Worm (Caenorhabditis elegans) whole organism, L3 larva: ENCODE measurements around the gene F54D10.9.
A peak's percentile ranks its signal among the peaks of the same experiment; 100 is the strongest.

Experiments used
- ZK546.5 ChIP-seq: sonication (generic microtip); optimal IDR thresholded peaks from 2 replicates; lab custom pipeline; 2017; ENCODE audit warnings: missing biosample characterization, missing genetic modification characterization
- aly-2 ChIP-seq: fragments of 150-350 bp; optimal IDR thresholded peaks from 2 replicates; lab custom pipeline; 2014; ENCODE audit warnings: missing biosample characterization, missing genetic modification characterization
- ama-1 ChIP-seq: fragments of 150-350 bp; optimal IDR thresholded peaks from 2 replicates; lab custom pipeline; 2018
- ceh-82 ChIP-seq: fragments of 150-350 bp; optimal IDR thresholded peaks from 2 replicates; lab custom pipeline; 2014; ENCODE audit warnings: missing biosample characterization, missing genetic modification characterization
- ceh-9 ChIP-seq: sonication (generic microtip); optimal IDR thresholded peaks from 2 replicates; lab custom pipeline; 2018; ENCODE audit warnings: missing biosample characterization, missing genetic modification characterization
- daf-12 ChIP-seq: fragments of 150-350 bp; optimal IDR thresholded peaks from 2 replicates; lab custom pipeline; 2014; ENCODE audit warnings: missing biosample characterization, missing genetic modification reagents, missing genetic modification characterization
- egl-27 ChIP-seq: sonication (generic microtip); optimal IDR thresholded peaks from 4 replicates; lab custom pipeline; 2017; ENCODE audit warnings: missing biosample characterization, missing genetic modification reagents, missing genetic modification characterization
- egl-5 ChIP-seq: fragments of 150-350 bp; optimal IDR thresholded peaks from 2 replicates; lab custom pipeline; 2017; ENCODE audit warnings: missing biosample characterization, missing genetic modification reagents, missing genetic modification characterization, inconsistent platforms
- elt-1 ChIP-seq: fragments of 150-350 bp; optimal IDR thresholded peaks from 2 replicates; lab custom pipeline; 2014; ENCODE audit warnings: missing biosample characterization, missing genetic modification characterization
- elt-2 ChIP-seq: sonication (generic microtip); optimal IDR thresholded peaks from 2 replicates; lab custom pipeline; 2016; ENCODE audit warnings: missing genetic modification reagents, mild to moderate bottlenecking, missing genetic modification characterization, missing compliant biosample characterization
- elt-3 ChIP-seq, 3 experiments: fragments of 150-350 bp in 1 of 3; sonication (generic microtip) in 2 of 3; optimal IDR thresholded peaks; 2 replicates in 2 of 3; 4 replicates in 1 of 3; lab custom pipeline; 2014 to 2017; ENCODE audit warnings: missing biosample characterization in 3 of 3, missing genetic modification characterization in 3 of 3
- eor-1 ChIP-seq, 2 experiments: fragments of 150-350 bp; optimal IDR thresholded peaks; 2 replicates each; lab custom pipeline; 2014 to 2018; ENCODE audit warnings: missing biosample characterization in 2 of 2, missing genetic modification characterization in 2 of 2
- fkh-10 ChIP-seq: sonication (generic microtip); optimal IDR thresholded peaks from 2 replicates; lab custom pipeline; 2017; ENCODE audit warnings: missing biosample characterization, missing genetic modification reagents, missing genetic modification characterization
- fkh-2 ChIP-seq: fragments of 150-350 bp; optimal IDR thresholded peaks from 2 replicates; lab custom pipeline; 2014; ENCODE audit warnings: missing biosample characterization, missing genetic modification reagents, missing genetic modification characterization
- fos-1 ChIP-seq: fragments of 150-350 bp; optimal IDR thresholded peaks from 2 replicates; lab custom pipeline; 2014; ENCODE audit warnings: missing biosample characterization, missing genetic modification characterization
- hmg-11 ChIP-seq: sonication (generic microtip); optimal IDR thresholded peaks from 2 replicates; lab custom pipeline; 2016; ENCODE audit warnings: missing genetic modification characterization, missing compliant biosample characterization
- lsy-12 ChIP-seq: sonication (generic microtip); optimal IDR thresholded peaks from 2 replicates; lab custom pipeline; 2016; ENCODE audit warnings: mild to moderate bottlenecking, missing genetic modification characterization, missing compliant biosample characterization
- mdl-1 ChIP-seq: fragments of 150-350 bp; optimal IDR thresholded peaks from 2 replicates; lab custom pipeline; 2014; ENCODE audit warnings: missing biosample characterization, missing genetic modification characterization
- nhr-11 ChIP-seq: fragments of 150-350 bp; optimal IDR thresholded peaks from 2 replicates; lab custom pipeline; 2014; ENCODE audit warnings: missing biosample characterization, missing genetic modification characterization
- nhr-12 ChIP-seq: fragments of 150-350 bp; optimal IDR thresholded peaks from 2 replicates; lab custom pipeline; 2014; ENCODE audit warnings: missing biosample characterization, missing genetic modification characterization
- nhr-23 ChIP-seq: fragments of 150-350 bp; optimal IDR thresholded peaks from 2 replicates; lab custom pipeline; 2014; ENCODE audit warnings: missing biosample characterization, missing genetic modification reagents, missing genetic modification characterization
- nhr-237 ChIP-seq: fragments of 150-350 bp; optimal IDR thresholded peaks from 2 replicates; lab custom pipeline; 2014; ENCODE audit warnings: missing biosample characterization, missing genetic modification characterization
- nhr-28 ChIP-seq: fragments of 150-350 bp; optimal IDR thresholded peaks from 2 replicates; lab custom pipeline; 2014; ENCODE audit warnings: missing biosample characterization, missing genetic modification characterization
- nhr-43 ChIP-seq: sonication (generic microtip); optimal IDR thresholded peaks from 2 replicates; lab custom pipeline; 2016; ENCODE audit warnings: mild to moderate bottlenecking, missing genetic modification characterization, missing compliant biosample characterization; ENCODE audit not compliant: poor library complexity, severe bottlenecking
- nhr-67 ChIP-seq: fragments of 150-350 bp; optimal IDR thresholded peaks from 2 replicates; lab custom pipeline; 2014; ENCODE audit warnings: missing biosample characterization, missing genetic modification characterization
- nhr-76 ChIP-seq: fragments of 150-350 bp; sonication (generic microtip); optimal IDR thresholded peaks from 5 replicates; lab custom pipeline; 2014; ENCODE audit warnings: missing biosample characterization, missing genetic modification characterization
- pha-4 ChIP-seq: fragments of 150-350 bp; optimal IDR thresholded peaks from 2 replicates; lab custom pipeline; 2014; ENCODE audit warnings: missing biosample characterization, missing genetic modification reagents, missing genetic modification characterization
- sea-2 ChIP-seq: fragments of 150-350 bp; sonication (generic microtip); optimal IDR thresholded peaks from 4 replicates; lab custom pipeline; 2014; ENCODE audit warnings: missing biosample characterization, missing genetic modification reagents, missing genetic modification characterization
- skn-1 ChIP-seq: fragments of 150-350 bp; optimal IDR thresholded peaks from 2 replicates; lab custom pipeline; 2014; ENCODE audit warnings: missing biosample characterization, missing genetic modification characterization
- snpc-4 ChIP-seq: fragments of 150-350 bp; optimal IDR thresholded peaks from 2 replicates; lab custom pipeline; 2014; ENCODE audit warnings: missing biosample characterization, missing genetic modification characterization
- unc-39 ChIP-seq: sonication (generic microtip); optimal IDR thresholded peaks from 4 replicates; lab custom pipeline; 2017; ENCODE audit warnings: missing biosample characterization, missing genetic modification characterization
- unc-62 ChIP-seq: fragments of 150-350 bp; sonication (generic microtip); optimal IDR thresholded peaks from 4 replicates; lab custom pipeline; 2014; ENCODE audit warnings: missing biosample characterization, missing genetic modification reagents, missing genetic modification characterization
- ztf-11 ChIP-seq: fragments of 150-350 bp; optimal IDR thresholded peaks from 2 replicates; lab custom pipeline; 2014; ENCODE audit warnings: missing biosample characterization, missing genetic modification characterization
- ztf-4 ChIP-seq: fragments of 150-350 bp; optimal IDR thresholded peaks from 2 replicates; lab custom pipeline; 2014; ENCODE audit warnings: missing biosample characterization, missing genetic modification characterization

F54D10.9 gene

ce11 chrII:3869601-3870000 is 37.3 kb upstream of the F54D10.9 start, which contains the start of gene oac-10:
TSS of gene oac-10 (plus strand) at chrII:3869901.
- no peak for TF ChIP-seq sea-2
- TF ChIP-seq elt-2 (tag; lab: Kevin White, UChicago) = no peak
- no peak for TF ChIP-seq ztf-11 (tag; lab: Kevin White, UChicago)
- no peak for TF ChIP-seq aly-2 (tag; lab: Kevin White, UChicago)
- TF ChIP-seq nhr-12 = no peak
- TF ChIP-seq unc-62 (GFP tag; lab: Kevin White, UChicago) = no peak
- TF ChIP-seq lsy-12 (tag; lab: Kevin White, UChicago) = no peak
- no peak for TF ChIP-seq nhr-11
- no peak for TF ChIP-seq skn-1
- TF ChIP-seq ZK546.5 (tag; lab: Kevin White, UChicago) = no peak
- TF ChIP-seq nhr-28 (tag; lab: Kevin White, UChicago) = no peak
- no peak for TF ChIP-seq fos-1 (tag; lab: Kevin White, UChicago)
- TF ChIP-seq mdl-1 = no peak
- TF ChIP-seq ceh-9 (tag; lab: Kevin White, UChicago) = no peak
- TF ChIP-seq pha-4 (tag; lab: Kevin White, UChicago) = no peak
- no peak for TF ChIP-seq elt-3 (tag; optimal IDR thresholded peaks at IDR 0.05; lab: Kevin White, UChicago)
- TF ChIP-seq, all 47 proteins: peak for 0

- no peak for TF ChIP-seq aly-2 (tag; lab: Kevin White, UChicago)
Observed at ce11 chrII:3864652-3865051, 32.4 kb upstream of the F54D10.9 start, which contains the start of gene nhr-261. TSS of gene nhr-261 (minus strand) at chrII:3864752.

ce11 chrII:3862053-3862452 is 29.8 kb upstream of the F54D10.9 start:
- no peak for TF ChIP-seq skn-1
- TF ChIP-seq fkh-10 (GFP tag; lab: Kevin White, UChicago) = no peak
- no peak for TF ChIP-seq ceh-9 (tag; lab: Kevin White, UChicago)
- no peak for TF ChIP-seq ztf-11 (tag; lab: Kevin White, UChicago)
- TF ChIP-seq fkh-2 (tag; lab: Kevin White, UChicago) = no peak
- no peak for TF ChIP-seq nhr-43 (tag; lab: Kevin White, UChicago)
- no peak for TF ChIP-seq ztf-4
- no peak for TF ChIP-seq mdl-1
- TF ChIP-seq nhr-23 (tag; lab: Kevin White, UChicago) = peak; percentile 7
- peak; percentile 60 for TF ChIP-seq elt-1 (tag; lab: Kevin White, UChicago)
- no peak for TF ChIP-seq sea-2
- TF ChIP-seq, all 47 proteins: peak for 2

- TF ChIP-seq egl-5 (tag; lab: Kevin White, UChicago) = no peak
Observed at ce11 chrII:3860826-3861225, 28.5 kb upstream of the F54D10.9 start, which contains the start of gene oac-11. TSS of gene oac-11 (minus strand) at chrII:3860926.

- no peak for TF ChIP-seq elt-2 (tag; lab: Kevin White, UChicago)
- TF ChIP-seq egl-27 = no peak
- no peak for TF ChIP-seq skn-1
- TF ChIP-seq nhr-11 = no peak
- TF ChIP-seq nhr-43 (tag; lab: Kevin White, UChicago) = no peak
- TF ChIP-seq ztf-4 = no peak
- no peak for TF ChIP-seq ama-1
- TF ChIP-seq unc-62 (GFP tag; lab: Kevin White, UChicago) = no peak
- TF ChIP-seq fos-1 (tag; lab: Kevin White, UChicago) = no peak
- no peak for TF ChIP-seq nhr-76 (tag; lab: Kevin White, UChicago)
- TF ChIP-seq elt-3 (tag; optimal IDR thresholded peaks at IDR 0.05; lab: Kevin White, UChicago) = no peak
- no peak for TF ChIP-seq unc-39 (tag; lab: Kevin White, UChicago)
- TF ChIP-seq mdl-1 = no peak
- no peak for TF ChIP-seq eor-1 (tag; optimal IDR thresholded peaks at IDR 0.05; lab: Kevin White, UChicago)
- TF ChIP-seq daf-12 (tag; lab: Kevin White, UChicago) = no peak
- TF ChIP-seq nhr-237 = no peak
Observed at ce11 chrII:3852654-3853053, 20.4 kb upstream of the F54D10.9 start, which contains the start of gene nhr-257. TSS of gene nhr-257 (plus strand) at chrII:3852954.

ce11 chrII:3850655-3851054 is 18.4 kb upstream of the F54D10.9 start, which contains the start of gene nhr-72:
TSS of gene nhr-72 (minus strand) at chrII:3850755.
- no peak for TF ChIP-seq fos-1 (tag; lab: Kevin White, UChicago)
- TF ChIP-seq, all 47 proteins: peak for 0

ce11 chrII:3846028-3846427 is 13.7 kb upstream of the F54D10.9 start, which contains the start of gene C17A2.2:
TSS of gene C17A2.2 (plus strand) at chrII:3846328.
- TF ChIP-seq nhr-67 (tag; lab: Kevin White, UChicago) (no peak), sea-2 (no peak), hmg-11 (tag; lab: Kevin White, UChicago) (no peak), aly-2 (tag; lab: Kevin White, UChicago) (no peak), elt-1 (tag; lab: Kevin White, UChicago) (no peak), ceh-82 (tag; lab: Kevin White, UChicago) (no peak), nhr-23 (tag; lab: Kevin White, UChicago) (no peak), snpc-4 (tag; lab: Kevin White, UChicago) (no peak)
- TF ChIP-seq, all 47 proteins: peak for 0
